Worm (Caenorhabditis elegans) whole organism, L4 larva: ENCODE results near the gene nhr-153.

Experiments used
- nhr-237 ChIP-seq: sonication (generic microtip); optimal IDR thresholded peaks from 2 replicates; lab custom pipeline; 2017; ENCODE audit warnings: missing biosample characterization, missing genetic modification characterization
- nhr-41 ChIP-seq: fragments of 200-800 bp; sonication (Bioruptor generic); IDR thresholded peaks from 2 replicates; pipeline ENCODE4 v1.3.6; 2022; ENCODE audit warnings: missing genetic modification reagents, missing genetic modification characterization, missing compliant biosample characterization
- unc-39 ChIP-seq: sonication (generic microtip); optimal IDR thresholded peaks from 2 replicates; lab custom pipeline; 2017; ENCODE audit warnings: missing biosample characterization, missing genetic modification characterization
- ztf-7 ChIP-seq: fragments of 150-350 bp; optimal IDR thresholded peaks from 2 replicates; lab custom pipeline; 2014; ENCODE audit warnings: missing biosample characterization, missing genetic modification characterization

ce11 chrV:12065369-12065768, 38.7 kb upstream of the nhr-153 start, which contains the start of gene pqn-53:
- TF ChIP-seq unc-39 (tag; lab: Kevin White, UChicago): no peak
- no peak for TF ChIP-seq ztf-7 (tag; lab: Kevin White, UChicago)
- TF ChIP-seq nhr-237 (tag; lab: Kevin White, UChicago): no peak
- no peak for TF ChIP-seq nhr-41 (GFP tag; lab: Robert Waterston, UW)
